Worm (Caenorhabditis elegans): ENCODE results near the gene C53D6.8.

Gene C53D6.8

DNA sequence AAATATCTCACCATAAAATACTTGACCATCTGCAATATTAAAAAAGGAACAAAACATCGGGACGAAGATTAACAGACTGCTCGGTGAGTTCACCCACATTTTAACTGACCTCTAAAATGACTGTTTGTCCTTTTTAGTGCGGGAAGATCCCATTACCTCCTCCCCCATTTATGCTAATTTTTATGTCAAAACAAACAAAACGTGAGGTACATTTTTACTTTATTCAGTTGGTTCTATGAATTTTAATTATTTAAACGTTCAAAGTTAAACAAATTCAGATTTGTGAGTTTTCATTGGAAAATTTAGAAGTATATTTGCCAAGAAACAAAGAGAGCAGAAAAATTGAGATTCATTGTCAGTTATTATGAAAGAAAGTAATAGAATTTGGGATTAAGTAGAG, at the start of gene C53D6.8:
C53D6.8 (minus strand) TSS at position 101 of the 400 bp plus-strand sequence.
- TF ChIP-seq ceh-82 (tag; optimal IDR thresholded peaks at IDR 0.05) (no peak), elt-1 (tag; optimal IDR thresholded peaks at IDR 0.05) (no peak), nhr-25 (tag; optimal IDR thresholded peaks at IDR 0.05) (no peak), skn-1 (tag; optimal IDR thresholded peaks at IDR 0.05) (no peak), ZK546.5 (tag; optimal IDR thresholded peaks at IDR 0.05) (no peak), crh-2 (tag; optimal IDR thresholded peaks at IDR 0.05) (no peak)

DNA sequence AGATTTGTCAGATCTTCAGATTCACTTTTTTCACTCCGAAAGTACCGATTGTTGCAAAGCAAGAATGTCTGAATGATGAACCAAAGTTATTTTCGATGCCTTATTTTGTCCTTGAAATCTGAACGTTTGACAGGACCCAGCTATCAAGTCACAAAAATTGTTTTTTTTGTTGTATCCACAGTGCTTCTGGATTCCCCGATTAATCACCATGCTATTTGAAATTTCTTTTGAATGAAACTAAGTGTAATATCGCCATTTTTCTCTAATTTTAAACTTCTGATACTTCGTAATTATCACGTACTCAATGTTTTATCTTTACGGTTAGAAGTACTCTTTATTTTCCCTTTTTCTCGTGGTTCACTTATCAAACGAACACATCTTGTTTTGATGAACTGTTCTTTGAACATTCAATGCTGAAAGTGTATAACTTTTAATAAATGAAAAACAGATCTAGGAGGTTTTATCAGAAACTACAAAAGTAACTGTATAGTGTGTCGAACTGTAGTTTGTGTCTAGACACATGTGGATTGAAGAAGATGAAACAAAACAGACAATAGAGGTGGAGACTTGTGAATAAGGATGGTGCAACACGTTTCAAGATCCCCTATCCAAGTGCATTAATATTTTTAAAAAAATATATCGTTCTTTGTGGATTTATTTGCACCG, 49.1 kb upstream of the C53D6.8 start:
- no peak for TF ChIP-seq nhr-237 (tag; optimal IDR thresholded peaks at IDR 0.05)
- no peak for TF ChIP-seq mdl-1 (tag; optimal IDR thresholded peaks at IDR 0.05)
- no peak for TF ChIP-seq gmeb-1 (tag; optimal IDR thresholded peaks at IDR 0.05)
- no peak for TF ChIP-seq ztf-4 (tag; optimal IDR thresholded peaks at IDR 0.05)
- TF ChIP-seq R02D3.7 (tag; optimal IDR thresholded peaks at IDR 0.05) = no peak
- TF ChIP-seq peb-1 (tag; optimal IDR thresholded peaks at IDR 0.05) = no peak
- no peak for TF ChIP-seq mab-5 (tag; optimal IDR thresholded peaks at IDR 0.05)
- TF ChIP-seq lin-11 (tag; optimal IDR thresholded peaks at IDR 0.05) = no peak
- no peak for TF ChIP-seq ceh-82 (tag; optimal IDR thresholded peaks at IDR 0.05)
- no peak for TF ChIP-seq ztf-1 (GFP tag; conservative IDR thresholded peaks at IDR 0.05)
- TF ChIP-seq nhr-25 (tag; optimal IDR thresholded peaks at IDR 0.05) = peak; percentile 38
- no peak for TF ChIP-seq unc-39 (tag; optimal IDR thresholded peaks at IDR 0.05)
- TF ChIP-seq elt-3 (tag; optimal IDR thresholded peaks at IDR 0.05) = no peak
- peak; percentile 34 for TF ChIP-seq sma-9 (GFP tag; optimal IDR thresholded peaks at IDR 0.05)
- TF ChIP-seq sma-9 (tag; optimal IDR thresholded peaks at IDR 0.05) = no peak
- TF ChIP-seq ztf-11 (tag; optimal IDR thresholded peaks at IDR 0.05) = no peak
- TF ChIP-seq nhr-11 (tag; optimal IDR thresholded peaks at IDR 0.05) = no peak
- no peak for TF ChIP-seq nhr-10 (tag; optimal IDR thresholded peaks at IDR 0.05)
- TF ChIP-seq blmp-1 (tag; optimal IDR thresholded peaks at IDR 0.05; ENCODE audit: insufficient read depth) = peak; percentile 74

DNA sequence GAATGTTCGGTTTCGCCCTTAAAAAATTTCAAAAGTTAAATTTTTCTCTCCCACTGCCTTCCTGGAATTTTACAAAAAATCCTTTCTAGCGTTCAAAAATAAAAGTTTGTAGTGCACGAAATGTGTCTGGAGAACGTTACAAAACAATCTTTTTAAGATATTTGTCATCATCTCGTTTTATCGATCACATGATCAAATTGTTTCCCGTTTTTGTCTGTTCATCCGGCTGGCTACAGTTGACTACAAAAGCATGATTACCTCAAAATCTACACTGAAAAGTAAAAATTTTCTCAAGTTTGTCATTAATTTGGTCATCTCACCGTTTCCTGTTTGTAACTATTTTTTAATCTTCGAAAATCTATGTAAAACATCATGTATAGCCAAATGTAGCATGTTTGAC, 48.5 kb upstream of the C53D6.8 start:
- no peak for TF ChIP-seq sma-3 (GFP tag; optimal IDR thresholded peaks at IDR 0.05)
- TF ChIP-seq nhr-25 (tag; optimal IDR thresholded peaks at IDR 0.05) = peak; percentile 30
- TF ChIP-seq elt-1 (tag; optimal IDR thresholded peaks at IDR 0.05) = no peak
- TF ChIP-seq skn-1 (tag; optimal IDR thresholded peaks at IDR 0.05) = no peak
- TF ChIP-seq nhr-6 (tag; optimal IDR thresholded peaks at IDR 0.05) = no peak

ce11 chrIV:9045252-9045651, 42.7 kb upstream of the C53D6.8 start, which contains the start of gene Y73F4A.1:
Y73F4A.1 (minus strand) TSS chrIV:9045352.
- TF ChIP-seq nhr-11 (tag; optimal IDR thresholded peaks at IDR 0.05) (no peak), dmd-4 (tag; optimal IDR thresholded peaks at IDR 0.05) (no peak)

DNA sequence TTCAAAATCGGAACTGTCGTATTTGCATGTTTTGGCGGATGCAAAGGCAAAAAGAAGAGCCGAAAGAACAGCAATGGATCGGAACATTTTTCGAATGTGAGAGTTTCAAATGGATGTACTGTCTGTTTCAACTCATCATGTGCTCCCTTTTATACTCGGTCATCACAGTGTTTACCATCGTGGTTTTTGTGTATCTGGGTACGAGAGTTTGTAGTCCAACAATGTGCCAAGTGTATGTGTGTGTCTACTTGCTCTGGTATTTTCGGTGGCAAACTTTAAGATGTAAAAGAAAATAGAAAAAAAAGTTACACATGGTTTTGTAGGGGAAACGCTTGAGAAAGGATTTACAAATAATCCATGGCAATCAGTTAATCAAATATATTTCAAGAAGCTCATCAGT, 40.7 kb upstream of the C53D6.8 start, which contains the start of gene Y73F4A.2:
Y73F4A.2 (minus strand) TSS at position 124 of the 400 bp plus-strand sequence.
- TF ChIP-seq mab-5 (tag; optimal IDR thresholded peaks at IDR 0.05) (no peak), R02D3.7 (tag; optimal IDR thresholded peaks at IDR 0.05) (no peak), lsy-2 (tag; optimal IDR thresholded peaks at IDR 0.05) (no peak), F13H6.1 (tag; optimal IDR thresholded peaks at IDR 0.05) (peak; percentile 17), dmd-4 (tag; optimal IDR thresholded peaks at IDR 0.05) (no peak), nhr-129 (tag; optimal IDR thresholded peaks at IDR 0.05) (peak; percentile 23)

- peak; percentile 4 for TF ChIP-seq F13H6.1 (tag; optimal IDR thresholded peaks at IDR 0.05)
- TF ChIP-seq sma-3 (GFP tag; optimal IDR thresholded peaks at IDR 0.05) = no peak
- no peak for TF ChIP-seq gmeb-1 (tag; optimal IDR thresholded peaks at IDR 0.05)
- TF ChIP-seq lin-13 (GFP tag; optimal IDR thresholded peaks at IDR 0.05) = no peak
- no peak for TF ChIP-seq egl-27 (tag; optimal IDR thresholded peaks at IDR 0.05)
Measured at ce11 chrIV:9040393-9040792, 37.9 kb upstream of the C53D6.8 start, which contains the start of gene Y73F4A.3. Y73F4A.3 (minus strand) TSS chrIV:9040493.
